Worm (Caenorhabditis elegans) whole organism, L4 larva: Measurements from ENCODE around the gene F31D4.8.

ENCODE experiments used
- F26F4.8 ChIP-seq: fragments of 200-800 bp; sonication (Bioruptor generic); conservative IDR thresholded peaks from 2 replicates; pipeline ENCODE4 v1.3.6; 2022; ENCODE audit warnings: missing genetic modification characterization, missing compliant biosample characterization
- T20F7.1 ChIP-seq: fragments of 200-800 bp; sonication (Bioruptor generic); optimal IDR thresholded peaks from 2 replicates; lab custom pipeline; 2018; ENCODE audit warnings: mild to moderate bottlenecking, missing genetic modification characterization, missing compliant biosample characterization
- Y75B8A.6 ChIP-seq: fragments of 200-800 bp; sonication (Bioruptor generic); IDR thresholded peaks from 2 replicates; pipeline ENCODE4 v1.3.6; 2022; ENCODE audit warnings: missing genetic modification reagents, missing genetic modification characterization, missing compliant biosample characterization
- aha-1 ChIP-seq: fragments of 150-350 bp; peaks from one replicate; lab custom pipeline; 2014; ENCODE audit warnings: missing biosample characterization, missing genetic modification characterization
- aly-2 ChIP-seq: sonication (generic microtip); optimal IDR thresholded peaks from 2 replicates; lab custom pipeline; 2018; ENCODE audit warnings: missing biosample characterization, missing genetic modification characterization
- ceh-28 ChIP-seq: fragments of 150-350 bp; optimal IDR thresholded peaks from 2 replicates; lab custom pipeline; 2014; ENCODE audit warnings: missing biosample characterization, missing genetic modification reagents, missing genetic modification characterization
- ces-1 ChIP-seq: fragments of 150-350 bp; sonication (generic microtip); optimal IDR thresholded peaks from 4 replicates; lab custom pipeline; 2014; ENCODE audit warnings: missing biosample characterization, missing genetic modification reagents, missing genetic modification characterization
- cey-2 ChIP-seq: sonication (generic microtip); optimal IDR thresholded peaks from 3 replicates; lab custom pipeline; 2017; ENCODE audit warnings: missing genetic modification characterization, mild to moderate bottlenecking, missing compliant biosample characterization, antibody characterized with exemption, borderline replicate concordance; ENCODE audit not compliant: insufficient read depth
- daf-16 ChIP-seq, 3 experiments: sonication (generic microtip); optimal IDR thresholded peaks; 2 replicates each; lab custom pipeline; 2016 to 2017; ENCODE audit warnings: missing genetic modification characterization in 3 of 3, missing genetic modification reagents in 3 of 3, mild to moderate bottlenecking in 2 of 3, missing compliant biosample characterization in 2 of 3, missing biosample characterization in 1 of 3, moderate library complexity in 1 of 3
- daf-19 ChIP-seq: fragments of 200-800 bp; sonication (Bioruptor generic); conservative IDR thresholded peaks from 2 replicates; pipeline ENCODE4 v1.3.6; 2022; ENCODE audit warnings: missing genetic modification characterization, missing compliant biosample characterization
- dmd-6 ChIP-seq: fragments of 200-800 bp; sonication (Bioruptor generic); IDR thresholded peaks from 2 replicates; pipeline ENCODE4 v1.3.6; 2022; ENCODE audit warnings: missing genetic modification reagents, missing genetic modification characterization, missing compliant biosample characterization
- dve-1 ChIP-seq: sonication (generic microtip); optimal IDR thresholded peaks from 2 replicates; lab custom pipeline; 2017; ENCODE audit warnings: antibody characterized with exemption, mild to moderate bottlenecking, missing genetic modification characterization, missing compliant biosample characterization; ENCODE audit not compliant: insufficient read depth
- egl-43 ChIP-seq: fragments of 200-800 bp; sonication (Bioruptor generic); IDR thresholded peaks from 2 replicates; pipeline ENCODE4 v1.3.6; 2022; ENCODE audit warnings: missing genetic modification reagents, missing genetic modification characterization, missing compliant biosample characterization
- fkh-10 ChIP-seq: fragments of 150-350 bp; optimal IDR thresholded peaks from 2 replicates; lab custom pipeline; 2014; ENCODE audit warnings: missing biosample characterization, missing genetic modification reagents, missing genetic modification characterization
- hif-1 ChIP-seq, 2 experiments: sonication (generic microtip); optimal IDR thresholded peaks; 2 replicates each; lab custom pipeline; 2016 to 2017; ENCODE audit warnings: missing compliant biosample characterization in 2 of 2, missing genetic modification characterization in 2 of 2, missing genetic modification reagents in 2 of 2, missing genotype in 2 of 2, mild to moderate bottlenecking in 1 of 2
- hlh-11 ChIP-seq: fragments of 200-800 bp; sonication (Bioruptor generic); optimal IDR thresholded peaks from 2 replicates; lab custom pipeline; 2018; ENCODE audit warnings: mild to moderate bottlenecking, missing genetic modification characterization, missing compliant biosample characterization
- hlh-30 ChIP-seq: sonication (generic microtip); optimal IDR thresholded peaks from 2 replicates; lab custom pipeline; 2017; ENCODE audit warnings: antibody characterized with exemption, mild to moderate bottlenecking, missing genetic modification characterization, missing compliant biosample characterization; ENCODE audit not compliant: insufficient read depth
- hmg-1.1 ChIP-seq: fragments of 200-800 bp; sonication (Bioruptor generic); IDR thresholded peaks from 2 replicates; pipeline ENCODE4 v1.3.6; 2022; ENCODE audit warnings: missing genetic modification reagents, missing genetic modification characterization, missing compliant biosample characterization
- jun-1 ChIP-seq: fragments of 150-350 bp; optimal IDR thresholded peaks from 2 replicates; lab custom pipeline; 2014; ENCODE audit warnings: missing biosample characterization, missing genetic modification reagents, missing genetic modification characterization
- lin-38 ChIP-seq: fragments of 200-800 bp; sonication (Bioruptor generic); IDR thresholded peaks from 2 replicates; pipeline ENCODE4 v1.3.6; 2022; ENCODE audit warnings: missing genetic modification reagents, missing genetic modification characterization, missing compliant biosample characterization
- lir-3 ChIP-seq: sonication (generic microtip); optimal IDR thresholded peaks from 2 replicates; lab custom pipeline; 2016; ENCODE audit warnings: mild to moderate bottlenecking, missing genetic modification characterization, missing compliant biosample characterization
- lsy-2 ChIP-seq, 2 experiments: fragments of 150-350 bp in 1 of 2; sonication (generic microtip) in 1 of 2; optimal IDR thresholded peaks; 2 replicates each; lab custom pipeline; 2014 to 2017; ENCODE audit warnings: missing biosample characterization in 2 of 2, missing genetic modification characterization in 2 of 2
- madf-5 ChIP-seq, 2 experiments: fragments of 200-800 bp; sonication (Bioruptor generic); IDR thresholded peaks; 2 replicates each; pipeline ENCODE4 v1.3.6; 2022; ENCODE audit warnings: missing compliant biosample characterization in 2 of 2, missing genetic modification characterization in 2 of 2
- madf-9 ChIP-seq: fragments of 200-800 bp; sonication (Bioruptor generic); conservative IDR thresholded peaks from 2 replicates; pipeline ENCODE4 v1.3.6; 2022; ENCODE audit warnings: missing genetic modification reagents, missing genetic modification characterization, missing compliant biosample characterization
- mep-1 ChIP-seq: fragments of 150-350 bp; sonication (generic microtip); optimal IDR thresholded peaks from 3 replicates; lab custom pipeline; 2014; ENCODE audit warnings: missing biosample characterization, missing genetic modification characterization
- mxl-2 ChIP-seq: fragments of 200-800 bp; sonication (Bioruptor generic); conservative IDR thresholded peaks from 2 replicates; pipeline ENCODE4 v1.3.6; 2022; ENCODE audit warnings: missing genetic modification reagents, missing genetic modification characterization, missing compliant biosample characterization
- nhr-102 ChIP-seq: sonication (generic microtip); optimal IDR thresholded peaks from 2 replicates; lab custom pipeline; 2016; ENCODE audit warnings: mild to moderate bottlenecking, missing genetic modification characterization, moderate library complexity, missing compliant biosample characterization
- nhr-28 ChIP-seq: fragments of 150-350 bp; optimal IDR thresholded peaks from 2 replicates; lab custom pipeline; 2014; ENCODE audit warnings: missing biosample characterization, missing genetic modification characterization
- nhr-42 ChIP-seq: fragments of 200-800 bp; sonication (Bioruptor generic); IDR thresholded peaks from 2 replicates; pipeline ENCODE4 v1.3.6; 2022; ENCODE audit warnings: missing genetic modification characterization, missing compliant biosample characterization
- nhr-48 ChIP-seq: sonication (generic microtip); optimal IDR thresholded peaks from 2 replicates; lab custom pipeline; 2016; ENCODE audit warnings: mild to moderate bottlenecking, missing genetic modification characterization, missing compliant biosample characterization
- nhr-6 ChIP-seq: fragments of 150-350 bp; optimal IDR thresholded peaks from 2 replicates; lab custom pipeline; 2014; ENCODE audit warnings: missing biosample characterization, missing genetic modification characterization
- pha-4 ChIP-seq, 2 experiments: fragments of 150-350 bp in 1 of 2; fragments of 200-800 bp in 1 of 2; sonication (Bioruptor generic) in 1 of 2; IDR thresholded peaks in 1 of 2; optimal IDR thresholded peaks in 1 of 2; 2 replicates each; pipeline versions ENCODE4 v1.3.6 to Lab custom; 2014 to 2022; ENCODE audit warnings: missing genetic modification characterization in 2 of 2, missing genetic modification reagents in 2 of 2, missing biosample characterization in 1 of 2, missing compliant biosample characterization in 1 of 2
- pqm-1 ChIP-seq: sonication (generic microtip); optimal IDR thresholded peaks from 2 replicates; lab custom pipeline; 2017; ENCODE audit warnings: missing biosample characterization, missing genetic modification characterization
- sdz-12 ChIP-seq: fragments of 200-800 bp; sonication (Bioruptor generic); optimal IDR thresholded peaks from 2 replicates; lab custom pipeline; 2018; ENCODE audit warnings: mild to moderate bottlenecking, missing genetic modification characterization, missing compliant biosample characterization
- unc-39 ChIP-seq: sonication (generic microtip); optimal IDR thresholded peaks from 2 replicates; lab custom pipeline; 2017; ENCODE audit warnings: missing biosample characterization, missing genetic modification characterization
- unc-62 ChIP-seq, 3 experiments: fragments of 150-350 bp in 1 of 3; sonication (generic microtip); optimal IDR thresholded peaks in 2 of 3; peaks in 1 of 3; 1 replicate in 1 of 3; 2 replicates in 2 of 3; lab custom pipeline; 2014 to 2017; ENCODE audit warnings: missing biosample characterization in 3 of 3, missing genetic modification characterization in 3 of 3, missing genetic modification reagents in 3 of 3, missing genotype in 1 of 3
- vab-7 ChIP-seq: fragments of 200-800 bp; sonication (Bioruptor generic); IDR thresholded peaks from 2 replicates; pipeline ENCODE4 v1.3.6; 2022; ENCODE audit warnings: missing genetic modification reagents, missing genetic modification characterization, missing compliant biosample characterization

F31D4.8 gene

ce11 chrV:20875324-20875723 lies 7.1 kb upstream of the F31D4.8 start:
- TF ChIP-seq nhr-28 (tag; lab: Kevin White, UChicago) (no peak), dve-1 (tag; lab: Kevin White, UChicago) (no peak), aha-1 (tag; lab: Kevin White, UChicago) (peak; percentile 70), unc-62 (GFP tag; optimal IDR thresholded peaks at IDR 0.05 in 1 of 2; lab: Kevin White, UChicago) (peak in 1 of 2 experiments; percentile 62), unc-62 (tag; optimal IDR thresholded peaks at IDR 0.05; lab: Kevin White, UChicago) (no peak)

- peak; percentile 55 for TF ChIP-seq fkh-10 (GFP tag; lab: Kevin White, UChicago)
- peak; percentile 85 for TF ChIP-seq ces-1 (GFP tag; lab: Kevin White, UChicago)
- no peak for TF ChIP-seq hif-1 (tag; optimal IDR thresholded peaks at IDR 0.05; lab: Kevin White, UChicago)
Observed at ce11 chrV:20873144-20873543, 4.9 kb upstream of the F31D4.8 start.

ce11 chrV:20871194-20871593 lies 3.0 kb upstream of the F31D4.8 start:
- TF ChIP-seq dve-1 (tag; lab: Kevin White, UChicago) (peak; percentile 10), ceh-28 (no peak), aly-2 (tag; lab: Kevin White, UChicago) (no peak), pqm-1 (tag; lab: Kevin White, UChicago) (no peak), hlh-30 (tag; lab: Kevin White, UChicago) (peak; percentile 54), nhr-6 (tag; lab: Kevin White, UChicago) (no peak), dmd-6 (GFP tag; lab: Robert Waterston, UW) (peak; percentile 67), nhr-42 (GFP tag; lab: Robert Waterston, UW) (no peak), egl-43 (GFP tag; lab: Robert Waterston, UW) (no peak), mxl-2 (GFP tag; lab: Robert Waterston, UW) (peak; percentile 97), daf-16 (GFP tag; optimal IDR thresholded peaks at IDR 0.05; lab: Kevin White, UChicago) (no peak), daf-16 (tag; optimal IDR thresholded peaks at IDR 0.05; lab: Kevin White, UChicago) (peak; percentile 39), nhr-48 (peak; percentile 35), nhr-102 (no peak), fkh-10 (GFP tag; lab: Kevin White, UChicago) (no peak), unc-62 (GFP tag; optimal IDR thresholded peaks at IDR 0.05 in 1 of 2; lab: Kevin White, UChicago) (peak in 1 of 2 experiments; percentile 81), unc-62 (tag; optimal IDR thresholded peaks at IDR 0.05; lab: Kevin White, UChicago) (no peak)
- TF ChIP-seq, all 104 proteins: peak for 7

ce11 chrV:20870633-20871032 lies 2.4 kb upstream of the F31D4.8 start:
- TF ChIP-seq lir-3 (tag; lab: Kevin White, UChicago) (no peak), aha-1 (tag; lab: Kevin White, UChicago) (peak; percentile 61), unc-39 (tag; lab: Kevin White, UChicago) (no peak), unc-62 (GFP tag; optimal IDR thresholded peaks at IDR 0.05 in 1 of 2; lab: Kevin White, UChicago) (no peak), unc-62 (tag; optimal IDR thresholded peaks at IDR 0.05; lab: Kevin White, UChicago) (no peak), sdz-12 (GFP tag; lab: Kevin White, UChicago) (no peak)

- TF ChIP-seq unc-62 (GFP tag; optimal IDR thresholded peaks at IDR 0.05 in 1 of 2; lab: Kevin White, UChicago) = no peak
- no peak for TF ChIP-seq unc-62 (tag; optimal IDR thresholded peaks at IDR 0.05; lab: Kevin White, UChicago)
- TF ChIP-seq daf-16 (GFP tag; optimal IDR thresholded peaks at IDR 0.05; lab: Kevin White, UChicago) = no peak
- peak; percentile 96 for TF ChIP-seq daf-16 (tag; optimal IDR thresholded peaks at IDR 0.05; lab: Kevin White, UChicago)
- TF ChIP-seq cey-2 (tag; lab: Kevin White, UChicago) = no peak
- no peak for TF ChIP-seq vab-7 (GFP tag; lab: Robert Waterston, UW)
- TF ChIP-seq ces-1 (GFP tag; lab: Kevin White, UChicago) = no peak
- TF ChIP-seq nhr-48 = no peak
- TF ChIP-seq jun-1 (tag; lab: Kevin White, UChicago) = no peak
- TF ChIP-seq hlh-11 (tag; lab: Kevin White, UChicago) = peak; percentile 58
- peak; percentile 68 for TF ChIP-seq dmd-6 (GFP tag; lab: Robert Waterston, UW)
- peak; percentile 70 for TF ChIP-seq dve-1 (tag; lab: Kevin White, UChicago)
- TF ChIP-seq hmg-1.1 = no peak
- no peak for TF ChIP-seq daf-19 (GFP tag; lab: Robert Waterston, UW)
- TF ChIP-seq T20F7.1 (GFP tag; lab: Kevin White, UChicago) = peak; percentile 48
- TF ChIP-seq madf-5 (GFP tag; IDR thresholded peaks at IDR 0.05; lab: Robert Waterston, UW) = no peak
- peak in 1 of 2 experiments; percentile 27 for TF ChIP-seq lsy-2 (tag; optimal IDR thresholded peaks at IDR 0.05; lab: Kevin White, UChicago)
- peak; percentile 59 for TF ChIP-seq mep-1 (tag; lab: Kevin White, UChicago)
- no peak for TF ChIP-seq madf-9 (GFP tag; lab: Robert Waterston, UW)
- TF ChIP-seq nhr-28 (tag; lab: Kevin White, UChicago) = peak; percentile 18
- no peak for TF ChIP-seq pha-4 (GFP tag; IDR thresholded peaks at IDR 0.05; lab: Robert Waterston, UW)
- TF ChIP-seq pha-4 (tag; optimal IDR thresholded peaks at IDR 0.05; lab: Kevin White, UChicago) = no peak
- no peak for TF ChIP-seq F26F4.8 (GFP tag; lab: Robert Waterston, UW)
- TF ChIP-seq Y75B8A.6 (GFP tag; lab: Robert Waterston, UW) = no peak
- TF ChIP-seq lin-38 (GFP tag; lab: Robert Waterston, UW) = no peak
Observed at ce11 chrV:20866406-20866805, 1.8 kb downstream of the F31D4.8 start.
